Worm (Caenorhabditis elegans): ENCODE measurements around the gene pyr-1.

DNA sequence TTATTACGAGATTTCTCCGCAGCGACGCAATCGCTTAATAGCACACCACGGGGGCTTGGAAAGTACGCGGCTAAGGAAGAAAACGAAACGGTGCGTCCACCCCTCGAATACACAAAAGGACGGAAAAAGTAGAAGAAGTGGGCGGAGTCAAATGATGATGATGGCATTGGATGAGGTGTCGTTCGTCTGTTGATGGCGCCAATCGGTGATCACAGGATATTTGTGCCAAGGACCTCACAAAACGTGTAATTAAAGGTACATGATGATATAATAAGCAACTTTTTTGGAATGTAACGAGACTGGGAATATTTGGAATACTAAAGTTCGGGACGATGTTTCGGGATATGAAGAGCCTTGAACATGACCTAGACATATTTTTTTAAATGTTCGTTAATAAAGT, 16.5 kb upstream of the pyr-1 start, which contains the start of gene cutl-12:
- no peak for TF ChIP-seq ztf-3 (GFP tag; optimal IDR thresholded peaks at IDR 0.05)
- TF ChIP-seq ceh-40 (GFP tag; IDR thresholded peaks at IDR 0.05) = no peak
- no peak for TF ChIP-seq ztf-28 (GFP tag; IDR thresholded peaks at IDR 0.05)
- TF ChIP-seq ets-4 (GFP tag; optimal IDR thresholded peaks at IDR 0.05) = no peak
- no peak for TF ChIP-seq lin-26 (GFP tag; IDR thresholded peaks at IDR 0.05)
- TF ChIP-seq unc-62 (GFP tag; optimal IDR thresholded peaks at IDR 0.05) = no peak
- TF ChIP-seq bed-2 (GFP tag; IDR thresholded peaks at IDR 0.05) = no peak
- no peak for TF ChIP-seq B0261.1 (tag; optimal IDR thresholded peaks at IDR 0.05)
- no peak for TF ChIP-seq ceh-100 (GFP tag; IDR thresholded peaks at IDR 0.05)
- no peak for TF ChIP-seq F33H1.4 (GFP tag; IDR thresholded peaks at IDR 0.05)

All from whole organism, young adult.